Fruit fly (Drosophila melanogaster) whole organism, prepupa: ENCODE measurements around the gene CG4218.

Experiments used
- CG11294 ChIP-seq: fragments of 200-800 bp; sonication (Bioruptor generic); IDR thresholded peaks from 2 replicates; pipeline ENCODE4 v1.3.6; 2022; ENCODE audit warnings: missing biosample characterization, missing genetic modification characterization
- CG3032 ChIP-seq: fragments of 200-800 bp; optimal IDR thresholded peaks from 2 replicates; lab custom pipeline; 2019; ENCODE audit warnings: missing biosample characterization, mild to moderate bottlenecking, missing genetic modification characterization, moderate library complexity
- Eip75B ChIP-seq: fragments of 200-800 bp; sonication (Bioruptor generic); optimal IDR thresholded peaks from 3 replicates; lab custom pipeline; 2016; ENCODE audit warnings: missing biosample characterization, missing genetic modification characterization
- Eip93F ChIP-seq: fragments of 200-800 bp; sonication (Bioruptor generic); optimal IDR thresholded peaks from 2 replicates; lab custom pipeline; 2016; ENCODE audit warnings: missing biosample characterization, mild to moderate bottlenecking, missing genetic modification characterization
- Gug ChIP-seq: fragments of 200-800 bp; sonication (Bioruptor generic); IDR thresholded peaks from 2 replicates; pipeline ENCODE4 v1.3.6; 2022; ENCODE audit warnings: missing biosample characterization, missing genetic modification characterization
- Lpt ChIP-seq: fragments of 200-800 bp; sonication (Bioruptor generic); optimal IDR thresholded peaks from 3 replicates; lab custom pipeline; 2016; ENCODE audit warnings: missing biosample characterization, missing genetic modification characterization
- OdsH ChIP-seq: fragments of 200-800 bp; sonication (Bioruptor generic); optimal IDR thresholded peaks from 3 replicates; lab custom pipeline; 2016; ENCODE audit warnings: missing biosample characterization, missing genetic modification characterization
- Sox15 ChIP-seq: fragments of 200-800 bp; sonication (Bioruptor generic); optimal IDR thresholded peaks from 3 replicates; lab custom pipeline; 2016; ENCODE audit warnings: missing biosample characterization, missing genetic modification characterization
- fd59A ChIP-seq: fragments of 200-800 bp; sonication (Bioruptor generic); optimal IDR thresholded peaks from 2 replicates; lab custom pipeline; 2017; ENCODE audit warnings: missing biosample characterization, mild to moderate bottlenecking, missing genetic modification characterization, missing genetic modification reagents
- fkh ChIP-seq: fragments of 200-800 bp; sonication (Bioruptor generic); optimal IDR thresholded peaks from 3 replicates; lab custom pipeline; 2017; ENCODE audit warnings: missing biosample characterization, mild to moderate bottlenecking, missing genetic modification characterization, moderate library complexity

DNA sequence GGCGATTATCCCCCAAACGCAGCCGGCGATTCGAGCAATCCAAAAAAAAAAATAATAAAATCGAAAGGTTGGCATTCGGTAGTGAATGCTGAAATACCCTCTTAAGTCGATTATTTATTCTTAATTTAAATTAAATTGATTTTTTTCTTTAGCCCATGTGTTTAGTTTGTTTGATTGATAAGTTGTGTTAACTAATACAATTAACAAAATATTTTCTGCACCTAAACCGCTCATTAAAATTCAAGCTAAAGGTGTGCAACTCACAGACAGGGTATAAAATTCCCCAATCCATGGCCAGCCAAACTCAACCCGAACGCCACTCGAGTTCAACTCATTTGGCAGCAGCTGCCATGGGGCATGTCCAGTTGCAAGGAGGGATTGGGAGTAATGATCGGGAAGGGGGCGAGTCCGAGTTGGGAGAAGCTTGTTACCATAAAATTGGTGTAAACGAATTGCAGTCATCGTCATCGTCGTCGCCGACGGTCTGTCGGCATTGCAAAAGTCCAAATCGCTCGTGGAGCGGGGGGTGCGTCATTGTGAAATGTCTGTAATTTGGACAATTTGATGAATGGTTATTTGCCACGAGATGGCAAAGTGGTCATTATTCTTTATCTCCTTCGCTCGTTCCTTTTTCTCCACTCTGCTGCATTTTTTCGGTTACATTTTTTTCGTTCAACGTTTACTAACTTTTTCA is 24.5 kb upstream of the CG4218 start:
- TF ChIP-seq Sox15 (peak; percentile 69), Eip75B (GFP tag; lab: Kevin White, UChicago) (peak; percentile 85), Gug (GFP tag; lab: Robert Waterston, UW) (peak; percentile 61), CG11294 (GFP tag; lab: Robert Waterston, UW) (0 out of 2 replicates have a peak, but pooled peaks have one; percentile 20), Eip93F (GFP tag; lab: Kevin White, UChicago) (peak; percentile 89), Lpt (peak; percentile 28), OdsH (peak; percentile 80), fkh (GFP tag; lab: Kevin White, UChicago) (no peak), fd59A (no peak), CG3032 (tag; lab: Kevin White, UChicago) (peak; percentile 31)
